Fruit fly (Drosophila melanogaster): ENCODE results near the gene CG34291.

- TF ChIP-seq usp (GFP tag; optimal IDR thresholded peaks at IDR 0.05) = no peak
- no peak for TF ChIP-seq pan (optimal IDR thresholded peaks at IDR 0.05)
- TF ChIP-seq psq (optimal IDR thresholded peaks at IDR 0.05) = no peak
These were observed 26.8 kb upstream of the CG34291 start, which contains the start of gene CG5447 for dm6 chr3R:26452345-26452744.

Measured in whole organism.